Worm (Caenorhabditis elegans): ENCODE data around the gene cey-4.
A peak's percentile ranks its signal among the peaks of the same experiment; 100 is the strongest.

ce11 chrIII:10820592-10821242, 47.8 kb downstream of the cey-4 start:
- TF ChIP-seq nhr-12 (tag; optimal IDR thresholded peaks at IDR 0.05) (no peak), bed-3 (GFP tag; optimal IDR thresholded peaks at IDR 0.05) (no peak), nhr-28 (tag; optimal IDR thresholded peaks at IDR 0.05) (no peak), pha-4 (tag; optimal IDR thresholded peaks at IDR 0.05) (no peak), lsy-2 (tag; optimal IDR thresholded peaks at IDR 0.05) (peak; percentile 8), ces-1 (GFP tag; optimal IDR thresholded peaks at IDR 0.05) (no peak), snpc-4 (tag; optimal IDR thresholded peaks at IDR 0.05) (no peak)

All from whole organism, mixed stage, embryonic.